Fruit fly (Drosophila melanogaster) whole organism, embryonic: ENCODE data around the gene Polr1C.
A peak's percentile ranks its signal among the peaks of the same experiment; 100 is the strongest.

ENCODE experiments used
- ATbp ChIP-seq: fragments of 200-800 bp; sonication (Bioruptor generic); optimal IDR thresholded peaks from 2 replicates; lab custom pipeline; 2017; ENCODE audit warnings: missing biosample characterization, mild to moderate bottlenecking, missing genetic modification characterization, missing genetic modification reagents
- CG13624 ChIP-seq: fragments of 200-800 bp; sonication (Bioruptor generic); optimal IDR thresholded peaks from 2 replicates; lab custom pipeline; 2016; ENCODE audit warnings: missing biosample characterization, missing genetic modification characterization
- CG14860 ChIP-seq: fragments of 200-800 bp; sonication (Bioruptor generic); IDR thresholded peaks from 3 replicates; pipeline ENCODE4 v1.3.6; 2022; ENCODE audit warnings: missing biosample characterization, missing genetic modification characterization; ENCODE audit not compliant: partially characterized antibody
- CG15601 ChIP-seq: fragments of 200-800 bp; sonication (Bioruptor generic); optimal IDR thresholded peaks from 3 replicates; lab custom pipeline; 2019; ENCODE audit warnings: missing biosample characterization, mild to moderate bottlenecking, missing genetic modification characterization, moderate library complexity
- CG15696 ChIP-seq: fragments of 200-800 bp; sonication (Bioruptor generic); optimal IDR thresholded peaks from 2 replicates; lab custom pipeline; 2019; ENCODE audit warnings: missing biosample characterization, mild to moderate bottlenecking, missing genetic modification characterization, moderate library complexity
- CG17186 ChIP-seq: fragments of 200-800 bp; sonication (Bioruptor generic); optimal IDR thresholded peaks from 3 replicates; lab custom pipeline; 2017; ENCODE audit warnings: missing biosample characterization, missing genetic modification reagents, missing genetic modification characterization
- CG18599 ChIP-seq: fragments of 200-800 bp; sonication (Bioruptor generic); optimal IDR thresholded peaks from 3 replicates; lab custom pipeline; 2017; ENCODE audit warnings: missing biosample characterization, missing genetic modification characterization, mild to moderate bottlenecking, moderate library complexity, missing genetic modification reagents
- CG18619 ChIP-seq: fragments of 200-800 bp; sonication (Bioruptor generic); optimal IDR thresholded peaks from 3 replicates; lab custom pipeline; 2017; ENCODE audit warnings: missing biosample characterization, mild to moderate bottlenecking, missing genetic modification characterization
- CG31365 ChIP-seq: fragments of 200-800 bp; sonication (Bioruptor generic); optimal IDR thresholded peaks from 2 replicates; lab custom pipeline; 2018; ENCODE audit warnings: missing biosample characterization, mild to moderate bottlenecking, missing genetic modification characterization
- CG4424 ChIP-seq: fragments of 200-800 bp; sonication (Bioruptor generic); optimal IDR thresholded peaks from 3 replicates; lab custom pipeline; 2016; ENCODE audit warnings: missing biosample characterization, missing genetic modification characterization
- CG6791 ChIP-seq: fragments of 200-800 bp; sonication (Bioruptor generic); IDR thresholded peaks from 3 replicates; pipeline ENCODE4 v1.3.6; 2022; ENCODE audit warnings: missing biosample characterization, missing genetic modification characterization; ENCODE audit not compliant: partially characterized antibody
- CG9215 ChIP-seq: fragments of 200-800 bp; sonication (Bioruptor generic); IDR thresholded peaks from 2 replicates; pipeline ENCODE4 v1.3.6; 2022; ENCODE audit warnings: missing biosample characterization, missing genetic modification characterization
- CG9727 ChIP-seq: fragments of 200-800 bp; sonication (Bioruptor generic); optimal IDR thresholded peaks from 3 replicates; lab custom pipeline; 2017; ENCODE audit warnings: missing biosample characterization, mild to moderate bottlenecking, missing genetic modification characterization
- Chrac-16 ChIP-seq: fragments of 200-800 bp; sonication (Bioruptor generic); optimal IDR thresholded peaks from 3 replicates; lab custom pipeline; 2016; ENCODE audit warnings: missing biosample characterization, missing genetic modification characterization
- Dek ChIP-seq: fragments of 200-800 bp; sonication (Bioruptor generic); optimal IDR thresholded peaks from 3 replicates; lab custom pipeline; 2019; ENCODE audit warnings: missing biosample characterization, mild to moderate bottlenecking, missing genetic modification characterization, moderate library complexity
- Hsf ChIP-seq: fragments of 200-800 bp; sonication (Bioruptor generic); optimal IDR thresholded peaks from 3 replicates; lab custom pipeline; 2016; ENCODE audit warnings: missing biosample characterization, missing genetic modification characterization
- Lhr ChIP-seq: fragments of 200-800 bp; sonication (Bioruptor generic); optimal IDR thresholded peaks from 3 replicates; lab custom pipeline; 2017; ENCODE audit warnings: mild to moderate bottlenecking, missing biosample characterization, missing genetic modification reagents, missing genetic modification characterization
- MTF-1 ChIP-seq: fragments of 200-800 bp; sonication (Bioruptor generic); optimal IDR thresholded peaks from 2 replicates; lab custom pipeline; 2018; ENCODE audit warnings: missing biosample characterization, mild to moderate bottlenecking, missing genetic modification characterization, borderline replicate concordance
- Mad ChIP-seq: fragments of 200-800 bp; sonication (Bioruptor generic); optimal IDR thresholded peaks from 2 replicates; lab custom pipeline; 2016; ENCODE audit warnings: missing biosample characterization, missing genetic modification characterization
- Nf-YC ChIP-seq: fragments of 200-800 bp; optimal IDR thresholded peaks from 3 replicates; lab custom pipeline; 2019; ENCODE audit warnings: missing biosample characterization, mild to moderate bottlenecking, missing genetic modification characterization, moderate library complexity
- Poxn ChIP-seq: fragments of 200-800 bp; sonication (Bioruptor generic); IDR thresholded peaks from 2 replicates; pipeline ENCODE4 v1.3.6; 2022; ENCODE audit warnings: missing biosample characterization, missing genetic modification characterization
- Spps ChIP-seq: fragments of 200-800 bp; sonication (Bioruptor generic); optimal IDR thresholded peaks from 2 replicates; lab custom pipeline; 2018; ENCODE audit warnings: missing biosample characterization, mild to moderate bottlenecking, missing genetic modification characterization
- Stat92E ChIP-seq, 3 experiments: fragments of >200 bp in 2 of 3; fragments of 200-800 bp in 1 of 3; sonication (Bioruptor generic) in 1 of 3; optimal IDR thresholded peaks; 2 replicates each; lab custom pipeline; 2017 to 2019; ENCODE audit warnings: missing biosample characterization in 3 of 3, missing genetic modification characterization in 3 of 3, mild to moderate bottlenecking in 1 of 3, moderate library complexity in 1 of 3
- Trl ChIP-seq, 3 experiments: fragments of >200 bp in 2 of 3; fragments of 200-800 bp in 1 of 3; sonication (Bioruptor generic) in 1 of 3; optimal IDR thresholded peaks; 2 replicates in 1 of 3; 3 replicates in 2 of 3; lab custom pipeline; 2016 to 2017; ENCODE audit warnings: missing biosample characterization in 1 of 3, missing genetic modification characterization in 1 of 3
- ab ChIP-seq: fragments of 200-800 bp; sonication (Bioruptor generic); optimal IDR thresholded peaks from 2 replicates; lab custom pipeline; 2016; ENCODE audit warnings: missing biosample characterization, missing genetic modification characterization
- ac ChIP-seq: fragments of 200-800 bp; sonication (Bioruptor generic); optimal IDR thresholded peaks from 3 replicates; lab custom pipeline; 2017; ENCODE audit warnings: missing biosample characterization, mild to moderate bottlenecking, missing genetic modification characterization
- al ChIP-seq: fragments of 200-800 bp; sonication (Bioruptor generic); IDR thresholded peaks from 2 replicates; pipeline ENCODE4 v1.3.6; 2022; ENCODE audit warnings: missing biosample characterization, missing genetic modification characterization
- amos ChIP-seq: fragments of 200-800 bp; sonication (Bioruptor generic); IDR thresholded peaks from 2 replicates; pipeline ENCODE4 v1.3.6; 2022; ENCODE audit warnings: missing biosample characterization, missing genetic modification characterization; ENCODE audit not compliant: partially characterized antibody
- az2 ChIP-seq: fragments of 200-800 bp; sonication (Bioruptor generic); optimal IDR thresholded peaks from 3 replicates; lab custom pipeline; 2016; ENCODE audit warnings: missing biosample characterization, missing genetic modification characterization
- br ChIP-seq: fragments of >200 bp; optimal IDR thresholded peaks from 2 replicates; lab custom pipeline; 2017
- btn ChIP-seq: fragments of 200-800 bp; sonication (Bioruptor generic); optimal IDR thresholded peaks from 2 replicates; lab custom pipeline; 2016; ENCODE audit warnings: missing biosample characterization, missing genetic modification characterization
- cato ChIP-seq: fragments of 200-800 bp; sonication (Bioruptor generic); optimal IDR thresholded peaks from 2 replicates; lab custom pipeline; 2016; ENCODE audit warnings: missing biosample characterization, missing genetic modification characterization, borderline replicate concordance
- corto ChIP-seq: fragments of 200-800 bp; sonication (Bioruptor generic); optimal IDR thresholded peaks from 2 replicates; lab custom pipeline; 2016; ENCODE audit warnings: missing biosample characterization, mild to moderate bottlenecking, missing genetic modification characterization, moderate library complexity
- dimm ChIP-seq: fragments of 200-800 bp; sonication (Bioruptor generic); IDR thresholded peaks from 2 replicates; pipeline ENCODE4 v1.3.6; 2022; ENCODE audit warnings: missing biosample characterization, missing genetic modification characterization
- dm ChIP-seq: fragments of 200-800 bp; sonication (Bioruptor generic); optimal IDR thresholded peaks from 3 replicates; lab custom pipeline; 2016; ENCODE audit warnings: missing biosample characterization, missing genetic modification characterization
- dmrt99B ChIP-seq: fragments of 200-800 bp; sonication (Bioruptor generic); optimal IDR thresholded peaks from 2 replicates; lab custom pipeline; 2018; ENCODE audit warnings: missing biosample characterization, mild to moderate bottlenecking, missing genetic modification characterization, moderate library complexity
- fd3F ChIP-seq: fragments of 200-800 bp; sonication (Bioruptor generic); optimal IDR thresholded peaks from 2 replicates; lab custom pipeline; 2018; ENCODE audit warnings: missing biosample characterization, mild to moderate bottlenecking, missing genetic modification characterization, moderate library complexity
- fd64A ChIP-seq: fragments of 200-800 bp; sonication (Bioruptor generic); optimal IDR thresholded peaks from 3 replicates; lab custom pipeline; 2018; ENCODE audit warnings: missing biosample characterization, mild to moderate bottlenecking, missing genetic modification characterization
- insv ChIP-seq, 2 experiments: fragments of 200-800 bp; sonication (Bioruptor generic); optimal IDR thresholded peaks; 3 replicates each; lab custom pipeline; 2016 to 2018; ENCODE audit warnings: missing biosample characterization in 2 of 2, missing genetic modification characterization in 2 of 2
- lov ChIP-seq, 2 experiments: fragments of 200-800 bp in 1 of 2; fragments of >200 bp in 1 of 2; sonication (Bioruptor generic) in 1 of 2; IDR thresholded peaks in 1 of 2; optimal IDR thresholded peaks in 1 of 2; 2 replicates in 1 of 2; 3 replicates in 1 of 2; pipeline versions ENCODE4 v1.3.6 to Lab custom; 2017 to 2022; ENCODE audit warnings: missing biosample characterization in 1 of 2, missing genetic modification characterization in 1 of 2
- nerfin-1 ChIP-seq: fragments of 200-800 bp; sonication (Bioruptor generic); optimal IDR thresholded peaks from 3 replicates; lab custom pipeline; 2019; ENCODE audit warnings: missing biosample characterization, mild to moderate bottlenecking, missing genetic modification characterization, moderate library complexity
- odd ChIP-seq: fragments of 200-800 bp; sonication (Bioruptor generic); optimal IDR thresholded peaks from 2 replicates; lab custom pipeline; 2017; ENCODE audit warnings: missing biosample characterization, mild to moderate bottlenecking, missing genetic modification characterization
- pb ChIP-seq: fragments of 200-800 bp; sonication (Bioruptor generic); optimal IDR thresholded peaks from 3 replicates; lab custom pipeline; 2016; ENCODE audit warnings: missing biosample characterization, missing genetic modification characterization
- ro ChIP-seq: fragments of 200-800 bp; sonication (Bioruptor generic); IDR thresholded peaks from 2 replicates; pipeline ENCODE4 v1.3.6; 2022; ENCODE audit warnings: missing biosample characterization, missing genetic modification characterization
- sd ChIP-seq: fragments of 200-800 bp; sonication (Bioruptor generic); optimal IDR thresholded peaks from 3 replicates; lab custom pipeline; 2018; ENCODE audit warnings: missing biosample characterization, mild to moderate bottlenecking, missing genetic modification characterization, moderate library complexity
- tin ChIP-seq: fragments of 200-800 bp; sonication (Bioruptor generic); optimal IDR thresholded peaks from 3 replicates; lab custom pipeline; 2016; ENCODE audit warnings: missing biosample characterization, missing genetic modification characterization
- tio ChIP-seq: fragments of 200-800 bp; sonication (Bioruptor generic); optimal IDR thresholded peaks from 2 replicates; lab custom pipeline; 2017; ENCODE audit warnings: missing biosample characterization, missing genetic modification characterization, inconsistent platforms
- zfh2 ChIP-seq: fragments of 200-800 bp; sonication (Bioruptor generic); optimal IDR thresholded peaks from 2 replicates; lab custom pipeline; 2016; ENCODE audit warnings: missing biosample characterization, missing genetic modification characterization

The Polr1C gene

DNA sequence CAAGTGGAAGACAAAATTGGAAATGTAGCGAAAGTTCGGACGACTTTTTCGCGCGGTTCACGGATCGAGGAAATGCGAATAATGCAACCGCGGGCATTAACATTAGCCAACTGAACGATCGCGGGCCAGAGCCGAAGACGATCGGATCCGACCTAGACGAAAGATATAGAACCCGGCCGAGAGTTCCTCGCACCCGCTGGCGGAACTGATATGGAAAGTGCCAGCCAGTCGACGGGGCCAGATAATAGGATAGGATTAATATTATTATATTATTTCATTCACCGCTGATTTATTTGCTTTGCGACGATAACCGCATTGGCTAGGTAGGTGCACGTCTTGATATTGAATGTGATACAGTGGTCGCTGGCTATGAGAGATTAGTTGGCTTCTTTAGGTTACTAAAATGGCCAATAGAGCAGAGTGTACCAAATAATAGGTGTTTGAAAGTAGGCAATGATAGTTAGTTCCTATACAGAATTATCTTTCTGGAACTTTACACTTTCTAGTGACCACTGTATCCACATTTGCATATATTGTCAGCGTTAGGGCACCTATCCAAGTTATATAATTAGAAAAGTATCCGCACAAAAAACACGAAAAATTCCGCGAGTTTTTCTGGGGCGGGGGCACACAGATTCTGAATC is 30.7 kb downstream of the Polr1C start (continued):
- peak; percentile 68 for TF ChIP-seq Hsf
- no peak for TF ChIP-seq insv (GFP tag; optimal IDR thresholded peaks at IDR 0.05; lab: Kevin White, UChicago)
- TF ChIP-seq dimm (GFP tag; lab: Robert Waterston, UW) = 0 out of 2 replicates have a peak, but pooled peaks have one; percentile 25
- TF ChIP-seq fd3F (GFP tag; lab: Kevin White, UChicago) = peak; percentile 58
- peak; percentile 48 for TF ChIP-seq CG18619 (GFP tag; lab: Kevin White, UChicago)
- TF ChIP-seq Chrac-16 = peak; percentile 74
- TF ChIP-seq Spps (tag; lab: Kevin White, UChicago) = no peak
- peak; percentile 76 for TF ChIP-seq CG15696 (tag; lab: Kevin White, UChicago)
- peak; percentile 7 for TF ChIP-seq cato
- TF ChIP-seq MTF-1 (GFP tag; lab: Kevin White, UChicago) = peak; percentile 67
- peak; percentile 42 for TF ChIP-seq Dek (tag; lab: Kevin White, UChicago)
- TF ChIP-seq CG14860 (GFP tag; lab: Robert Waterston, UW) = no peak
- TF ChIP-seq tio (GFP tag; lab: Kevin White, UChicago) = peak; percentile 51
- peak; percentile 69 for TF ChIP-seq tin
- TF ChIP-seq btn = peak; percentile 75
- TF ChIP-seq zfh2 (GFP tag; lab: Kevin White, UChicago) = peak; percentile 46
- peak; percentile 25; the same call in 1 of the 2 replicates for TF ChIP-seq al (GFP tag; lab: Robert Waterston, UW)
- TF ChIP-seq odd (GFP tag; lab: Kevin White, UChicago) = peak; percentile 41
- no peak for TF ChIP-seq CG6791 (GFP tag; lab: Robert Waterston, UW)
- no peak for TF ChIP-seq ab (GFP tag; lab: Kevin White, UChicago)
- TF ChIP-seq CG17186 = no peak
- no peak for TF ChIP-seq lov (optimal IDR thresholded peaks at IDR 0.05; lab: Kevin White, UChicago)
- TF ChIP-seq lov (GFP tag; IDR thresholded peaks at IDR 0.05; lab: Robert Waterston, UW) = 0 out of 3 replicates have a peak, but pooled peaks have one; percentile 55
- peak; percentile 54 for TF ChIP-seq ATbp
- TF ChIP-seq CG15601 = peak; percentile 43
- TF ChIP-seq sd (tag; lab: Kevin White, UChicago) = no peak
- peak; percentile 47 for TF ChIP-seq az2 (GFP tag; lab: Kevin White, UChicago)
- TF ChIP-seq br (lab: Kevin White, UChicago) = no peak
- no peak for TF ChIP-seq Poxn (GFP tag; lab: Robert Waterston, UW)
- no peak for TF ChIP-seq ro (GFP tag; lab: Robert Waterston, UW)
- peak; percentile 61 for TF ChIP-seq CG4424
- no peak for TF ChIP-seq Trl (optimal IDR thresholded peaks at IDR 0.05; lab: Kevin White, UChicago)
- TF ChIP-seq Trl (GFP tag; optimal IDR thresholded peaks at IDR 0.05; lab: Kevin White, UChicago) = peak; percentile 72
- peak; percentile 1 for TF ChIP-seq Nf-YC (tag; lab: Kevin White, UChicago)
- peak; percentile 40 for TF ChIP-seq corto (GFP tag; lab: Kevin White, UChicago)
- peak; percentile 78 for TF ChIP-seq CG18599
- TF ChIP-seq dm = no peak
- peak; percentile 41 for TF ChIP-seq Mad (GFP tag; lab: Kevin White, UChicago)
- TF ChIP-seq fd64A (GFP tag; lab: Kevin White, UChicago) = peak; percentile 2
- no peak for TF ChIP-seq pb
- TF ChIP-seq Lhr = peak; percentile 26
- no peak for TF ChIP-seq ac (GFP tag; lab: Kevin White, UChicago)
- no peak for TF ChIP-seq CG31365 (tag; lab: Kevin White, UChicago)
- TF ChIP-seq Stat92E (GFP tag; optimal IDR thresholded peaks at IDR 0.05; lab: Kevin White, UChicago) = no peak
- TF ChIP-seq amos (GFP tag; lab: Robert Waterston, UW) = no peak
- TF ChIP-seq CG13624 (GFP tag; lab: Kevin White, UChicago) = peak; percentile 55
- peak; percentile 71 for TF ChIP-seq dmrt99B (tag; lab: Kevin White, UChicago)
- TF ChIP-seq nerfin-1 = peak; percentile 4
- peak; percentile 55; the same call in 1 of the 2 replicates for TF ChIP-seq CG9215 (GFP tag; lab: Robert Waterston, UW)
- peak; percentile 67 for TF ChIP-seq CG9727
